Worm (Caenorhabditis elegans): ENCODE data around the gene unc-70.

DNA sequence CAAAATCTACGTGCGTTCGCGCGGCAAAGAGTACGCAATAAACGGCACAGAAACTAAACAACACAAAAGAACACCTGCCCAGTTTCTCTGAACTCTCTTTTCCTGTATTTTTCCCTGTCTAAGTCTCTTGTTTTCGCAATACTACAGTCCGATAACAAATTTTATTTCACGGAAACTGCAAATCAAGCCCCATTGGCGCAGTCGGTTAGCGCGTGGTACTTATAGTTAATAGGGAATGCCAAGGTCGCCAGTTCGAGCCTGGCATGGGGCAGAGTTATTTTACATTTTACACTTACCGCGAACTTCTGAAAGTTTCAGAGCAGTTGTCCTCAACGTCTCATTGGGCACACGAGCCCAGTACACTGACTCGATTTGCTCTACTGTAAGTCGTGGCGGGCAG, 36.1 kb downstream of the unc-70 start:
- TF ChIP-seq ama-1 (optimal IDR thresholded peaks at IDR 0.05) (no peak), ceh-36 (tag; optimal IDR thresholded peaks at IDR 0.05) (no peak), ets-7 (tag; optimal IDR thresholded peaks at IDR 0.05) (no peak), scrt-1 (GFP tag; IDR thresholded peaks at IDR 0.05) (no peak), flt-1 (GFP tag; IDR thresholded peaks at IDR 0.05) (no peak), tra-4 (tag; optimal IDR thresholded peaks at IDR 0.05) (no peak)
